Fruit fly (Drosophila melanogaster) whole organism, embryonic: Measurements from ENCODE around the gene CG15046.

Experiments
- Bgb ChIP-seq: fragments of 200-800 bp; sonication (Bioruptor generic); IDR thresholded peaks from 2 replicates; pipeline ENCODE4 v1.3.6; 2022; ENCODE audit warnings: missing biosample characterization, missing genetic modification characterization; ENCODE audit not compliant: partially characterized antibody
- CG11085 ChIP-seq: fragments of 200-800 bp; sonication (Bioruptor generic); IDR thresholded peaks from 2 replicates; pipeline ENCODE4 v1.3.6; 2022; ENCODE audit warnings: missing biosample characterization, missing genetic modification characterization
- CG13123 ChIP-seq: fragments of 200-800 bp; sonication (Bioruptor generic); optimal IDR thresholded peaks from 2 replicates; lab custom pipeline; 2016; ENCODE audit warnings: missing biosample characterization, missing genetic modification characterization
- CG15601 ChIP-seq: fragments of 200-800 bp; sonication (Bioruptor generic); optimal IDR thresholded peaks from 3 replicates; lab custom pipeline; 2019; ENCODE audit warnings: missing biosample characterization, mild to moderate bottlenecking, missing genetic modification characterization, moderate library complexity
- CG17361 ChIP-seq: fragments of 200-800 bp; sonication (Bioruptor generic); IDR thresholded peaks from 3 replicates; pipeline ENCODE4 v1.3.6; 2022; ENCODE audit warnings: missing biosample characterization, missing genetic modification characterization
- CG2678 ChIP-seq: fragments of 200-800 bp; sonication (Bioruptor generic); optimal IDR thresholded peaks from 3 replicates; lab custom pipeline; 2019; ENCODE audit warnings: missing biosample characterization, mild to moderate bottlenecking, missing genetic modification characterization, moderate library complexity
- CG2889 ChIP-seq: fragments of 200-800 bp; sonication (Bioruptor generic); IDR thresholded peaks from 3 replicates; pipeline ENCODE4 v1.3.6; 2022; ENCODE audit warnings: missing biosample characterization, missing genetic modification characterization
- CG3065 ChIP-seq: fragments of 200-800 bp; sonication (Bioruptor generic); optimal IDR thresholded peaks from 2 replicates; lab custom pipeline; 2016; ENCODE audit warnings: missing biosample characterization, missing genetic modification characterization
- CG6254 ChIP-seq: fragments of 200-800 bp; sonication (Bioruptor generic); optimal IDR thresholded peaks from 3 replicates; lab custom pipeline; 2017; ENCODE audit warnings: mild to moderate bottlenecking, missing biosample characterization, missing genetic modification reagents, missing genetic modification characterization
- CG7271 ChIP-seq: fragments of 200-800 bp; sonication (Bioruptor generic); optimal IDR thresholded peaks from 2 replicates; lab custom pipeline; 2018; ENCODE audit warnings: missing biosample characterization, mild to moderate bottlenecking, missing genetic modification characterization, moderate library complexity
- CG7556 ChIP-seq: fragments of 200-800 bp; sonication (Bioruptor generic); optimal IDR thresholded peaks from 2 replicates; lab custom pipeline; 2017; ENCODE audit warnings: missing biosample characterization, mild to moderate bottlenecking, missing genetic modification characterization
- CG8478 ChIP-seq: fragments of >200 bp; optimal IDR thresholded peaks from 2 replicates; lab custom pipeline; 2018
- CHES-1-like ChIP-seq: fragments of 200-800 bp; sonication (Bioruptor generic); optimal IDR thresholded peaks from 2 replicates; lab custom pipeline; 2016; ENCODE audit warnings: missing biosample characterization, missing genetic modification characterization
- Dll ChIP-seq: fragments of 200-800 bp; sonication (Bioruptor generic); IDR thresholded peaks from 4 replicates; pipeline ENCODE4 v1.3.6; 2022; ENCODE audit warnings: missing biosample characterization, missing genetic modification characterization; ENCODE audit not compliant: partially characterized antibody
- Doc3 ChIP-seq: fragments of 200-800 bp; sonication (Bioruptor generic); IDR thresholded peaks from 3 replicates; pipeline ENCODE4 v1.3.6; 2022; ENCODE audit warnings: missing biosample characterization, missing genetic modification characterization; ENCODE audit not compliant: partially characterized antibody
- HLH3B ChIP-seq: fragments of 200-800 bp; sonication (Bioruptor generic); IDR thresholded peaks from 2 replicates; pipeline ENCODE4 v1.3.6; 2022; ENCODE audit warnings: missing biosample characterization, missing genetic modification characterization
- HmgD ChIP-seq: fragments of 200-800 bp; sonication (Bioruptor generic); optimal IDR thresholded peaks from 3 replicates; lab custom pipeline; 2016; ENCODE audit warnings: missing biosample characterization, missing genetic modification characterization
- Lpt ChIP-seq: fragments of >200 bp; optimal IDR thresholded peaks from 2 replicates; lab custom pipeline; 2018; ENCODE audit warnings: missing biosample characterization, missing genetic modification characterization
- MTF-1 ChIP-seq: fragments of 200-800 bp; sonication (Bioruptor generic); optimal IDR thresholded peaks from 2 replicates; lab custom pipeline; 2018; ENCODE audit warnings: missing biosample characterization, mild to moderate bottlenecking, missing genetic modification characterization, borderline replicate concordance
- Myb ChIP-seq: fragments of 200-800 bp; sonication (Bioruptor generic); optimal IDR thresholded peaks from 2 replicates; lab custom pipeline; 2016; ENCODE audit warnings: missing biosample characterization, missing genetic modification characterization
- NC2β ChIP-seq: fragments of 200-800 bp; sonication (Bioruptor generic); optimal IDR thresholded peaks from 2 replicates; lab custom pipeline; 2016; ENCODE audit warnings: missing biosample characterization, missing genetic modification characterization
- Nf-YA ChIP-seq: fragments of 200-800 bp; sonication (Bioruptor generic); IDR thresholded peaks from 2 replicates; pipeline ENCODE4 v1.3.6; 2022; ENCODE audit warnings: missing biosample characterization, missing genetic modification characterization
- Nf-YB ChIP-seq: fragments of 200-800 bp; sonication (Bioruptor generic); optimal IDR thresholded peaks from 3 replicates; lab custom pipeline; 2019; ENCODE audit warnings: missing biosample characterization, mild to moderate bottlenecking, missing genetic modification characterization, moderate library complexity
- Side ChIP-seq: fragments of 200-800 bp; sonication (Bioruptor generic); optimal IDR thresholded peaks from 2 replicates; lab custom pipeline; 2016; ENCODE audit warnings: missing biosample characterization, missing genetic modification characterization
- Sin3A ChIP-seq: fragments of >200 bp; optimal IDR thresholded peaks from 2 replicates; lab custom pipeline; 2018
- bab2 ChIP-seq: fragments of 200-800 bp; sonication (Bioruptor generic); optimal IDR thresholded peaks from 2 replicates; lab custom pipeline; 2016; ENCODE audit warnings: missing biosample characterization, missing genetic modification characterization
- bbx ChIP-seq: fragments of 200-800 bp; sonication (Bioruptor generic); IDR thresholded peaks from 2 replicates; pipeline ENCODE4 v1.3.6; 2022; ENCODE audit warnings: missing biosample characterization, missing genetic modification characterization; ENCODE audit not compliant: partially characterized antibody
- bcd ChIP-seq: fragments of 200-800 bp; sonication (Bioruptor generic); optimal IDR thresholded peaks from 2 replicates; lab custom pipeline; 2017; ENCODE audit warnings: missing biosample characterization, mild to moderate bottlenecking, missing genetic modification characterization
- bigmax ChIP-seq: fragments of 200-800 bp; sonication (Bioruptor generic); optimal IDR thresholded peaks from 2 replicates; lab custom pipeline; 2018; ENCODE audit warnings: missing biosample characterization, mild to moderate bottlenecking, missing genetic modification characterization
- corto ChIP-seq: fragments of 200-800 bp; sonication (Bioruptor generic); optimal IDR thresholded peaks from 2 replicates; lab custom pipeline; 2016; ENCODE audit warnings: missing biosample characterization, mild to moderate bottlenecking, missing genetic modification characterization, moderate library complexity
- da ChIP-seq: fragments of 200-800 bp; sonication (Bioruptor generic); optimal IDR thresholded peaks from 2 replicates; lab custom pipeline; 2016; ENCODE audit warnings: missing biosample characterization, missing genetic modification characterization
- dati ChIP-seq: fragments of 200-800 bp; sonication (Bioruptor generic); IDR thresholded peaks from 2 replicates; pipeline ENCODE4 v1.3.6; 2022; ENCODE audit warnings: missing biosample characterization, missing genetic modification characterization
- dpn ChIP-seq, 2 experiments: fragments of 200-800 bp; sonication (Bioruptor generic); optimal IDR thresholded peaks; 3 replicates each; lab custom pipeline; 2016; ENCODE audit warnings: missing biosample characterization in 2 of 2, missing genetic modification characterization in 2 of 2
- eyg ChIP-seq: fragments of 200-800 bp; sonication (Bioruptor generic); optimal IDR thresholded peaks from 3 replicates; lab custom pipeline; 2016; ENCODE audit warnings: missing biosample characterization, missing genetic modification characterization
- fru ChIP-seq: fragments of >200 bp; optimal IDR thresholded peaks from 2 replicates; lab custom pipeline; 2017
- hth ChIP-seq: fragments of >200 bp; optimal IDR thresholded peaks from 2 replicates; lab custom pipeline; 2017; ENCODE audit warnings: inconsistent platforms
- jigr1 ChIP-seq: fragments of 200-800 bp; sonication (Bioruptor generic); IDR thresholded peaks from 3 replicates; pipeline ENCODE4 v1.3.6; 2022; ENCODE audit warnings: missing biosample characterization, missing genetic modification characterization
- lab ChIP-seq: fragments of 200-800 bp; sonication (Bioruptor generic); optimal IDR thresholded peaks from 3 replicates; lab custom pipeline; 2017; ENCODE audit warnings: missing biosample characterization, missing genetic modification characterization, mild to moderate bottlenecking, moderate library complexity, missing genetic modification reagents
- mirr ChIP-seq: fragments of 200-800 bp; sonication (Bioruptor generic); optimal IDR thresholded peaks from 3 replicates; lab custom pipeline; 2018; ENCODE audit warnings: missing biosample characterization, mild to moderate bottlenecking, missing genetic modification characterization
- pan ChIP-seq, 4 experiments: fragments of >200 bp in 3 of 4; fragments of 200-800 bp in 1 of 4; sonication (Bioruptor generic) in 1 of 4; optimal IDR thresholded peaks in 3 of 4; IDR thresholded peaks in 1 of 4; 2 replicates each; pipeline versions ENCODE4 v1.3.6 to Lab custom; 2017 to 2022; ENCODE audit warnings: missing biosample characterization in 2 of 4, missing genetic modification characterization in 2 of 4, mixed read lengths in 1 of 4
- phol ChIP-seq: fragments of 200-800 bp; sonication (Bioruptor generic); optimal IDR thresholded peaks from 3 replicates; lab custom pipeline; 2018; ENCODE audit warnings: missing biosample characterization, mild to moderate bottlenecking, missing genetic modification characterization, moderate library complexity
- pzg ChIP-seq: fragments of 200-800 bp; sonication (Bioruptor generic); optimal IDR thresholded peaks from 3 replicates; lab custom pipeline; 2018; ENCODE audit warnings: missing biosample characterization, mild to moderate bottlenecking, missing genetic modification characterization, moderate library complexity
- rib ChIP-seq: fragments of 200-800 bp; sonication (Bioruptor generic); IDR thresholded peaks from 2 replicates; pipeline ENCODE4 v1.3.6; 2022; ENCODE audit warnings: missing biosample characterization, missing genetic modification characterization
- schlank ChIP-seq: fragments of 200-800 bp; sonication (Bioruptor generic); optimal IDR thresholded peaks from 2 replicates; lab custom pipeline; 2018; ENCODE audit warnings: missing biosample characterization, mild to moderate bottlenecking, missing genetic modification characterization
- tin ChIP-seq: fragments of 200-800 bp; sonication (Bioruptor generic); optimal IDR thresholded peaks from 3 replicates; lab custom pipeline; 2016; ENCODE audit warnings: missing biosample characterization, missing genetic modification characterization
- tio ChIP-seq: fragments of 200-800 bp; sonication (Bioruptor generic); optimal IDR thresholded peaks from 2 replicates; lab custom pipeline; 2017; ENCODE audit warnings: missing biosample characterization, missing genetic modification characterization, inconsistent platforms
- tll ChIP-seq, 2 experiments: fragments of 200-800 bp in 1 of 2; fragments of >200 bp in 1 of 2; sonication (Bioruptor generic) in 1 of 2; optimal IDR thresholded peaks; 2 replicates each; lab custom pipeline; 2017 to 2019; ENCODE audit warnings: missing biosample characterization in 2 of 2, missing genetic modification characterization in 2 of 2, mild to moderate bottlenecking in 1 of 2, moderate library complexity in 1 of 2
- unpg ChIP-seq: fragments of 200-800 bp; sonication (Bioruptor generic); optimal IDR thresholded peaks from 3 replicates; lab custom pipeline; 2018; ENCODE audit warnings: missing biosample characterization, mild to moderate bottlenecking, missing genetic modification characterization, moderate library complexity
- zen2 ChIP-seq: fragments of 200-800 bp; sonication (Bioruptor generic); IDR thresholded peaks from 3 replicates; pipeline ENCODE4 v1.3.6; 2022; ENCODE audit warnings: missing biosample characterization, missing genetic modification characterization; ENCODE audit not compliant: partially characterized antibody

CG15046 gene

dm6 chrX:18506639-18507528 is 17.5 kb upstream of the CG15046 start (continued):
- TF ChIP-seq fru = no peak
- TF ChIP-seq schlank (tag; lab: Kevin White, UChicago) = no peak
- TF ChIP-seq zen2 = no peak
- TF ChIP-seq Myb (GFP tag; lab: Kevin White, UChicago) = peak; percentile 49
- TF ChIP-seq lab (GFP tag; lab: Kevin White, UChicago) = peak; percentile 87
- peak; percentile 77 for TF ChIP-seq CG7556 (GFP tag; lab: Kevin White, UChicago)
- TF ChIP-seq bab2 (GFP tag; lab: Kevin White, UChicago) = peak; percentile 78
- TF ChIP-seq CG15601 (tag; lab: Kevin White, UChicago) = peak; percentile 42
- no peak for TF ChIP-seq tio
- peak; percentile 79 for TF ChIP-seq phol (tag; lab: Kevin White, UChicago)
- no peak for TF ChIP-seq Doc3 (GFP tag; lab: Robert Waterston, UW)
- TF ChIP-seq CG11085 = peak; percentile 45; the same call in 1 of the 2 replicates
- TF ChIP-seq Dll (GFP tag; lab: Robert Waterston, UW) = no peak
- no peak for TF ChIP-seq rib (GFP tag; lab: Robert Waterston, UW)
- TF ChIP-seq CG7271 = no peak
- peak; percentile 39 for TF ChIP-seq Nf-YB (GFP tag; lab: Kevin White, UChicago)
- TF ChIP-seq HLH3B (GFP tag; lab: Robert Waterston, UW) = peak; percentile 91
- TF ChIP-seq CG8478 (lab: Kevin White, UChicago) = no peak
- no peak for TF ChIP-seq tll (GFP tag; optimal IDR thresholded peaks at IDR 0.05; lab: Kevin White, UChicago)
- TF ChIP-seq jigr1 (GFP tag; lab: Robert Waterston, UW) = no peak
- no peak for TF ChIP-seq hth (lab: Kevin White, UChicago)
- 0 out of 3 replicates have a peak, but pooled peaks have one; percentile 40 for TF ChIP-seq CG2889 (GFP tag; lab: Robert Waterston, UW)
- peak; percentile 76 to 81 for TF ChIP-seq dpn (GFP tag; optimal IDR thresholded peaks at IDR 0.05; lab: Kevin White, UChicago)
- peak; percentile 2 for TF ChIP-seq CG3065
- TF ChIP-seq Lpt = no peak
- TF ChIP-seq corto = peak; percentile 34
- peak; percentile 81 for TF ChIP-seq CG17361
- TF ChIP-seq HmgD (GFP tag; lab: Kevin White, UChicago) = peak; percentile 19
- TF ChIP-seq CG13123 (GFP tag; lab: Kevin White, UChicago) = peak; percentile 60
- no peak for TF ChIP-seq bbx (GFP tag; lab: Robert Waterston, UW)
- TF ChIP-seq bcd (GFP tag; lab: Kevin White, UChicago) = peak; percentile 77
- peak; percentile 25 for TF ChIP-seq da
- TF ChIP-seq Nf-YA (GFP tag; lab: Robert Waterston, UW) = peak; percentile 42; the same call in 1 of the 2 replicates
- TF ChIP-seq pan (optimal IDR thresholded peaks at IDR 0.05; lab: Kevin White, UChicago) = no peak
- peak in 1 of 2 experiments; percentile 90 for TF ChIP-seq pan (GFP tag; optimal IDR thresholded peaks at IDR 0.05 in 1 of 2, IDR thresholded peaks at IDR 0.05 in 1 of 2)
- peak; percentile 69 for TF ChIP-seq dati (GFP tag; lab: Robert Waterston, UW)
- peak; percentile 4 for TF ChIP-seq NC2β (GFP tag; lab: Kevin White, UChicago)
- peak; percentile 87 for TF ChIP-seq tin
- TF ChIP-seq mirr (GFP tag; lab: Kevin White, UChicago) = no peak
- TF ChIP-seq CHES-1-like = peak; percentile 62
- peak; percentile 78 for TF ChIP-seq CG2678
- TF ChIP-seq pzg (GFP tag; lab: Kevin White, UChicago) = no peak
- TF ChIP-seq bigmax (GFP tag; lab: Kevin White, UChicago) = no peak
- TF ChIP-seq MTF-1 (GFP tag; lab: Kevin White, UChicago) = peak; percentile 63
- peak; percentile 84 for TF ChIP-seq CG6254 (GFP tag; lab: Kevin White, UChicago)
- no peak for TF ChIP-seq Sin3A (lab: Kevin White, UChicago)
- peak; percentile 50 for TF ChIP-seq eyg (GFP tag; lab: Kevin White, UChicago)
- TF ChIP-seq Side (GFP tag; lab: Kevin White, UChicago) = peak; percentile 75
- no peak for TF ChIP-seq Bgb
- TF ChIP-seq unpg (GFP tag; lab: Kevin White, UChicago) = peak; percentile 82
